Worm (Caenorhabditis elegans) whole organism, young adult: ENCODE measurements around the gene C54C6.5.

Experiments used
- B0019.2 ChIP-seq: fragments of 200-800 bp; sonication (Bioruptor generic); conservative IDR thresholded peaks from 2 replicates; pipeline ENCODE4 v1.3.6; 2022; ENCODE audit warnings: missing genetic modification reagents, missing genetic modification characterization, missing compliant biosample characterization
- F10E7.11 ChIP-seq: sonication (generic microtip); optimal IDR thresholded peaks from 2 replicates; lab custom pipeline; 2017; ENCODE audit warnings: mild to moderate bottlenecking, missing genetic modification characterization, moderate library complexity, missing compliant biosample characterization
- F23B12.7 ChIP-seq: sonication (generic microtip); optimal IDR thresholded peaks from 2 replicates; lab custom pipeline; 2017; ENCODE audit warnings: missing genetic modification characterization, mild to moderate bottlenecking, missing compliant biosample characterization, antibody characterized with exemption, moderate library complexity; ENCODE audit not compliant: insufficient read depth
- F39B2.1 ChIP-seq: fragments of 200-800 bp; sonication (Bioruptor generic); IDR thresholded peaks from 2 replicates; pipeline ENCODE4 v1.3.6; 2022; ENCODE audit warnings: missing genetic modification reagents, missing genetic modification characterization, missing compliant biosample characterization
- F57A8.1 ChIP-seq: fragments of 200-800 bp; sonication (Bioruptor generic); optimal IDR thresholded peaks from 2 replicates; lab custom pipeline; 2018; ENCODE audit warnings: mild to moderate bottlenecking, missing genetic modification characterization, moderate library complexity, missing compliant biosample characterization
- K12H6.12 ChIP-seq: fragments of 200-800 bp; sonication (Bioruptor generic); optimal IDR thresholded peaks from 2 replicates; lab custom pipeline; 2018; ENCODE audit warnings: mild to moderate bottlenecking, missing genetic modification characterization, missing compliant biosample characterization
- T07F8.4 ChIP-seq: sonication (generic microtip); optimal IDR thresholded peaks from 2 replicates; lab custom pipeline; 2016; ENCODE audit warnings: mild to moderate bottlenecking, missing genetic modification characterization, moderate library complexity, missing compliant biosample characterization
- Y53F4B.3 ChIP-seq: fragments of 200-800 bp; sonication (Bioruptor generic); IDR thresholded peaks from 2 replicates; pipeline ENCODE4 v1.3.6; 2022; ENCODE audit warnings: missing genetic modification reagents, missing genetic modification characterization, missing compliant biosample characterization
- ZK185.1 ChIP-seq: sonication (generic microtip); optimal IDR thresholded peaks from 2 replicates; lab custom pipeline; 2016; ENCODE audit warnings: mild to moderate bottlenecking, missing genetic modification characterization, missing compliant biosample characterization; ENCODE audit not compliant: poor library complexity, severe bottlenecking
- atf-7 ChIP-seq: sonication (generic microtip); optimal IDR thresholded peaks from 2 replicates; lab custom pipeline; 2017; ENCODE audit warnings: mild to moderate bottlenecking, missing genetic modification characterization, missing compliant biosample characterization
- attf-3 ChIP-seq: fragments of 200-800 bp; sonication (Bioruptor generic); conservative IDR thresholded peaks from 2 replicates; pipeline ENCODE4 v1.3.6; 2022; ENCODE audit warnings: missing genetic modification reagents, missing genetic modification characterization, missing compliant biosample characterization
- attf-6 ChIP-seq: fragments of 200-800 bp; sonication (Bioruptor generic); IDR thresholded peaks from 2 replicates; pipeline ENCODE4 v1.3.6; 2022; ENCODE audit warnings: missing genetic modification reagents, missing genetic modification characterization, missing compliant biosample characterization
- bed-2 ChIP-seq: fragments of 200-800 bp; sonication (Bioruptor generic); IDR thresholded peaks from 2 replicates; pipeline ENCODE4 v1.3.6; 2022; ENCODE audit warnings: missing genetic modification reagents, missing genetic modification characterization, missing compliant biosample characterization
- cebp-2 ChIP-seq: fragments of 200-800 bp; sonication (Bioruptor generic); IDR thresholded peaks from 2 replicates; pipeline ENCODE4 v1.3.6; 2022; ENCODE audit warnings: missing genetic modification characterization, missing compliant biosample characterization
- chd-7 ChIP-seq: sonication (generic microtip); optimal IDR thresholded peaks from 2 replicates; lab custom pipeline; 2016; ENCODE audit warnings: mild to moderate bottlenecking, missing genetic modification characterization, moderate library complexity, missing compliant biosample characterization
- dox-1 ChIP-seq: fragments of 200-800 bp; sonication (Bioruptor generic); IDR thresholded peaks from 2 replicates; pipeline ENCODE4 v1.3.6; 2022; ENCODE audit warnings: missing genetic modification reagents, missing genetic modification characterization, missing compliant biosample characterization
- dpff-1 ChIP-seq: sonication (generic microtip); optimal IDR thresholded peaks from 2 replicates; lab custom pipeline; 2017; ENCODE audit warnings: mild to moderate bottlenecking, missing genetic modification characterization, missing compliant biosample characterization
- dpl-1 ChIP-seq: fragments of 150-350 bp; optimal IDR thresholded peaks from 2 replicates; lab custom pipeline; 2014; ENCODE audit warnings: missing biosample characterization, missing genetic modification reagents, missing genetic modification characterization
- egrh-3 ChIP-seq: fragments of 200-800 bp; sonication (Bioruptor generic); IDR thresholded peaks from 2 replicates; pipeline ENCODE4 v1.3.6; 2022; ENCODE audit warnings: missing genetic modification reagents, missing genetic modification characterization, missing compliant biosample characterization
- hmg-1.2 ChIP-seq: fragments of 200-800 bp; sonication (Bioruptor generic); IDR thresholded peaks from 2 replicates; pipeline ENCODE4 v1.3.6; 2022; ENCODE audit warnings: missing genetic modification reagents, missing genetic modification characterization, missing compliant biosample characterization
- hrde-1 ChIP-seq: sonication (generic microtip); optimal IDR thresholded peaks from 2 replicates; lab custom pipeline; 2016; ENCODE audit warnings: missing genetic modification characterization, mild to moderate bottlenecking, missing compliant biosample characterization, moderate library complexity, missing genotype, missing genetic modification reagents, borderline replicate concordance
- lin-35 ChIP-seq, 3 experiments: fragments of 150-350 bp in 2 of 3; sonication (generic microtip) in 1 of 3; optimal IDR thresholded peaks; 2 replicates each; lab custom pipeline; 2014 to 2018; ENCODE audit warnings: missing biosample characterization in 3 of 3, missing genetic modification characterization in 3 of 3, missing genetic modification reagents in 3 of 3
- lsl-1 ChIP-seq: fragments of 200-800 bp; sonication (Bioruptor generic); optimal IDR thresholded peaks from 2 replicates; lab custom pipeline; 2018; ENCODE audit warnings: mild to moderate bottlenecking, missing genetic modification characterization, moderate library complexity, missing compliant biosample characterization
- madf-10 ChIP-seq: sonication (generic microtip); optimal IDR thresholded peaks from 2 replicates; lab custom pipeline; 2016; ENCODE audit warnings: mild to moderate bottlenecking, missing genetic modification characterization, missing compliant biosample characterization
- madf-8 ChIP-seq: fragments of 200-800 bp; sonication (Bioruptor generic); conservative IDR thresholded peaks from 2 replicates; pipeline ENCODE4 v1.3.6; 2022; ENCODE audit warnings: missing genetic modification reagents, missing genetic modification characterization, missing compliant biosample characterization
- mcd-1 ChIP-seq: fragments of 200-800 bp; sonication (Bioruptor generic); IDR thresholded peaks from 2 replicates; pipeline ENCODE4 v1.3.6; 2022; ENCODE audit warnings: missing genetic modification reagents, missing genetic modification characterization, missing compliant biosample characterization
- nfya-2 ChIP-seq: fragments of 200-800 bp; sonication (Bioruptor generic); IDR thresholded peaks from 2 replicates; pipeline ENCODE4 v1.3.6; 2022; ENCODE audit warnings: missing genetic modification reagents, missing genetic modification characterization, missing compliant biosample characterization
- nfyb-1 ChIP-seq: fragments of 200-800 bp; sonication (Bioruptor generic); IDR thresholded peaks from 2 replicates; pipeline ENCODE4 v1.3.6; 2022; ENCODE audit warnings: missing genetic modification reagents, missing genetic modification characterization, missing compliant biosample characterization
- nhr-90 ChIP-seq: sonication (generic microtip); optimal IDR thresholded peaks from 2 replicates; lab custom pipeline; 2016; ENCODE audit warnings: missing genotype, mild to moderate bottlenecking, missing genetic modification characterization, missing compliant biosample characterization
- pbrm-1 ChIP-seq: fragments of 200-800 bp; sonication (Bioruptor generic); IDR thresholded peaks from 2 replicates; pipeline ENCODE4 v1.3.6; 2022; ENCODE audit warnings: missing genetic modification reagents, missing genetic modification characterization, missing compliant biosample characterization
- rcor-1 ChIP-seq: fragments of 200-800 bp; sonication (Bioruptor generic); IDR thresholded peaks from 2 replicates; pipeline ENCODE4 v1.3.6; 2022; ENCODE audit warnings: missing genetic modification reagents, missing genetic modification characterization, missing compliant biosample characterization
- rpc-1 ChIP-seq, 2 experiments: fragments of 150-350 bp in 1 of 2; sonication (generic microtip) in 1 of 2; optimal IDR thresholded peaks; 2 replicates each; lab custom pipeline; 2014 to 2018; ENCODE audit warnings: missing biosample characterization in 1 of 2, missing genetic modification characterization in 1 of 2, missing genetic modification reagents in 1 of 2, missing genotype in 1 of 2
- snpc-1.3 ChIP-seq: sonication (generic microtip); optimal IDR thresholded peaks from 2 replicates; lab custom pipeline; 2017; ENCODE audit warnings: missing genetic modification characterization, mild to moderate bottlenecking, missing compliant biosample characterization, antibody characterized with exemption, moderate library complexity, missing genotype, missing genetic modification reagents; ENCODE audit not compliant: insufficient read depth
- somi-1 ChIP-seq: fragments of 200-800 bp; sonication (Bioruptor generic); optimal IDR thresholded peaks from 2 replicates; lab custom pipeline; 2018; ENCODE audit warnings: mild to moderate bottlenecking, missing genetic modification characterization, missing compliant biosample characterization
- tlf-1 ChIP-seq: fragments of 200-800 bp; sonication (Bioruptor generic); optimal IDR thresholded peaks from 2 replicates; lab custom pipeline; 2018; ENCODE audit warnings: mild to moderate bottlenecking, missing genetic modification characterization, missing compliant biosample characterization
- zim-3 ChIP-seq: sonication (generic microtip); optimal IDR thresholded peaks from 2 replicates; lab custom pipeline; 2017; ENCODE audit warnings: mild to moderate bottlenecking, missing genetic modification characterization, moderate library complexity, missing compliant biosample characterization
- ztf-25 ChIP-seq: fragments of 200-800 bp; sonication (Bioruptor generic); IDR thresholded peaks from 2 replicates; pipeline ENCODE4 v1.3.6; 2022; ENCODE audit warnings: missing genetic modification reagents, missing genetic modification characterization, missing compliant biosample characterization
- ztf-26 ChIP-seq: sonication (generic microtip); optimal IDR thresholded peaks from 2 replicates; lab custom pipeline; 2017; ENCODE audit warnings: missing genetic modification characterization, missing compliant biosample characterization
- ztf-3 ChIP-seq: fragments of 200-800 bp; sonication (Bioruptor generic); optimal IDR thresholded peaks from 2 replicates; lab custom pipeline; 2018; ENCODE audit warnings: mild to moderate bottlenecking, missing genetic modification characterization, missing compliant biosample characterization

C54C6.5 gene

ce11 chrIII:3549750-3550149, at the start of gene C54C6.5:
TSS of gene C54C6.5 (minus strand) at chrIII:3549850.
- TF ChIP-seq ZK185.1 (tag; lab: Kevin White, UChicago) (no peak), madf-8 (GFP tag; lab: Robert Waterston, UW) (no peak), ztf-25 (no peak), chd-7 (tag; lab: Kevin White, UChicago) (no peak), T07F8.4 (no peak), dox-1 (GFP tag; lab: Robert Waterston, UW) (no peak), lin-35 (GFP tag; optimal IDR thresholded peaks at IDR 0.05; lab: Kevin White, UChicago) (no peak), K12H6.12 (tag; lab: Kevin White, UChicago) (no peak), pbrm-1 (GFP tag; lab: Robert Waterston, UW) (no peak), somi-1 (GFP tag; lab: Kevin White, UChicago) (no peak), lsl-1 (no peak), cebp-2 (GFP tag; lab: Robert Waterston, UW) (no peak), rpc-1 (optimal IDR thresholded peaks at IDR 0.05; lab: Kevin White, UChicago) (no peak), rpc-1 (tag; optimal IDR thresholded peaks at IDR 0.05; lab: Kevin White, UChicago) (no peak), B0019.2 (GFP tag; lab: Robert Waterston, UW) (no peak), mcd-1 (no peak), snpc-1.3 (tag; lab: Kevin White, UChicago) (no peak)

- TF ChIP-seq dpff-1 (tag; lab: Kevin White, UChicago) (no peak), nfyb-1 (GFP tag; lab: Robert Waterston, UW) (peak; percentile 68; the same call in 1 of the 2 replicates)
Observed at ce11 chrIII:3594681-3595080, 45.0 kb upstream of the C54C6.5 start.

- no peak for TF ChIP-seq ztf-26 (tag; lab: Kevin White, UChicago)
- no peak for TF ChIP-seq mcd-1
- TF ChIP-seq F39B2.1 (GFP tag; lab: Robert Waterston, UW), result no peak
- TF ChIP-seq zim-3 (tag; lab: Kevin White, UChicago), result no peak
- TF ChIP-seq snpc-1.3 (tag; lab: Kevin White, UChicago), result no peak
- no peak for TF ChIP-seq atf-7
- TF ChIP-seq rpc-1 (optimal IDR thresholded peaks at IDR 0.05; lab: Kevin White, UChicago), result no peak
- TF ChIP-seq rpc-1 (tag; optimal IDR thresholded peaks at IDR 0.05; lab: Kevin White, UChicago), result no peak
- no peak for TF ChIP-seq F23B12.7
- no peak for TF ChIP-seq ztf-3
- TF ChIP-seq nfya-2 (GFP tag; lab: Robert Waterston, UW), result no peak
- no peak for TF ChIP-seq Y53F4B.3 (GFP tag; lab: Robert Waterston, UW)
- no peak for TF ChIP-seq F57A8.1 (GFP tag; lab: Kevin White, UChicago)
- TF ChIP-seq hrde-1 (tag; lab: Kevin White, UChicago), result no peak
- TF ChIP-seq F10E7.11 (tag; lab: Kevin White, UChicago), result no peak
- no peak for TF ChIP-seq hmg-1.2
- no peak for TF ChIP-seq nhr-90 (tag; lab: Kevin White, UChicago)
Observed at ce11 chrIII:3590365-3590764, 40.7 kb upstream of the C54C6.5 start, which contains the start of gene ptp-1. TSS of gene ptp-1 (plus strand) at chrIII:3590722.

- TF ChIP-seq cebp-2 (GFP tag; lab: Robert Waterston, UW), result no peak
- TF ChIP-seq attf-6 (GFP tag; lab: Robert Waterston, UW), result no peak
- TF ChIP-seq egrh-3 (GFP tag; lab: Robert Waterston, UW), result no peak
- no peak for TF ChIP-seq F10E7.11 (tag; lab: Kevin White, UChicago)
- TF ChIP-seq dpl-1 (GFP tag; lab: Kevin White, UChicago), result no peak
- no peak for TF ChIP-seq tlf-1 (GFP tag; lab: Kevin White, UChicago)
- no peak for TF ChIP-seq rcor-1
- TF ChIP-seq madf-10 (tag; lab: Kevin White, UChicago), result no peak
- no peak for TF ChIP-seq bed-2
- no peak for TF ChIP-seq lsl-1
- TF ChIP-seq attf-3 (GFP tag; lab: Robert Waterston, UW), result no peak
Observed at ce11 chrIII:3588183-3588582, 38.5 kb upstream of the C54C6.5 start.
